Worm (Caenorhabditis elegans) whole organism, L4 larva: ENCODE data around the gene nonu-1.

Experiments
- Y105C5A.15 ChIP-seq: fragments of 200-800 bp; sonication (Bioruptor generic); IDR thresholded peaks from 2 replicates; pipeline ENCODE4 v1.3.6; 2022; ENCODE audit warnings: missing genetic modification characterization, missing compliant biosample characterization
- ZK337.2 ChIP-seq: fragments of 200-800 bp; sonication (Bioruptor generic); IDR thresholded peaks from 2 replicates; pipeline ENCODE4 v1.3.6; 2022; ENCODE audit warnings: missing genetic modification reagents, missing genetic modification characterization, missing compliant biosample characterization
- ZK546.5 ChIP-seq, 2 experiments: sonication (generic microtip); optimal IDR thresholded peaks; 2 replicates each; lab custom pipeline; 2017; ENCODE audit warnings: missing biosample characterization in 2 of 2, missing genetic modification characterization in 2 of 2
- ceh-28 ChIP-seq: fragments of 150-350 bp; optimal IDR thresholded peaks from 2 replicates; lab custom pipeline; 2014; ENCODE audit warnings: missing biosample characterization, missing genetic modification reagents, missing genetic modification characterization
- ceh-32 ChIP-seq: sonication (generic microtip); optimal IDR thresholded peaks from 2 replicates; lab custom pipeline; 2016; ENCODE audit warnings: mild to moderate bottlenecking, missing genetic modification characterization, missing compliant biosample characterization; ENCODE audit not compliant: poor library complexity
- ceh-82 ChIP-seq: sonication (generic microtip); optimal IDR thresholded peaks from 2 replicates; lab custom pipeline; 2017; ENCODE audit warnings: missing biosample characterization, missing genetic modification characterization
- cey-2 ChIP-seq: sonication (generic microtip); optimal IDR thresholded peaks from 3 replicates; lab custom pipeline; 2017; ENCODE audit warnings: missing genetic modification characterization, mild to moderate bottlenecking, missing compliant biosample characterization, antibody characterized with exemption, borderline replicate concordance; ENCODE audit not compliant: insufficient read depth
- daf-12 ChIP-seq: fragments of 150-350 bp; optimal IDR thresholded peaks from 2 replicates; lab custom pipeline; 2014; ENCODE audit warnings: missing biosample characterization, missing genetic modification reagents, missing genetic modification characterization
- daf-16 ChIP-seq, 3 experiments: sonication (generic microtip); optimal IDR thresholded peaks; 2 replicates each; lab custom pipeline; 2016 to 2017; ENCODE audit warnings: missing genetic modification characterization in 3 of 3, missing genetic modification reagents in 3 of 3, mild to moderate bottlenecking in 2 of 3, missing compliant biosample characterization in 2 of 3, missing biosample characterization in 1 of 3, moderate library complexity in 1 of 3
- dmd-8 ChIP-seq: fragments of 200-800 bp; sonication (Bioruptor generic); IDR thresholded peaks from 2 replicates; pipeline ENCODE4 v1.3.6; 2022; ENCODE audit warnings: missing genetic modification characterization, missing compliant biosample characterization
- dmd-9 ChIP-seq: fragments of 200-800 bp; sonication (Bioruptor generic); IDR thresholded peaks from 2 replicates; pipeline ENCODE4 v1.3.6; 2022; ENCODE audit warnings: missing genetic modification reagents, missing genetic modification characterization, missing compliant biosample characterization
- dve-1 ChIP-seq: sonication (generic microtip); optimal IDR thresholded peaks from 2 replicates; lab custom pipeline; 2017; ENCODE audit warnings: antibody characterized with exemption, mild to moderate bottlenecking, missing genetic modification characterization, missing compliant biosample characterization; ENCODE audit not compliant: insufficient read depth
- egl-43 ChIP-seq: fragments of 200-800 bp; sonication (Bioruptor generic); IDR thresholded peaks from 2 replicates; pipeline ENCODE4 v1.3.6; 2022; ENCODE audit warnings: missing genetic modification reagents, missing genetic modification characterization, missing compliant biosample characterization
- gei-8 ChIP-seq: fragments of 200-800 bp; sonication (Bioruptor generic); optimal IDR thresholded peaks from 2 replicates; lab custom pipeline; 2018; ENCODE audit warnings: mild to moderate bottlenecking, missing genetic modification characterization, missing compliant biosample characterization
- hif-1 ChIP-seq, 2 experiments: sonication (generic microtip); optimal IDR thresholded peaks; 2 replicates each; lab custom pipeline; 2016 to 2017; ENCODE audit warnings: missing compliant biosample characterization in 2 of 2, missing genetic modification characterization in 2 of 2, missing genetic modification reagents in 2 of 2, missing genotype in 2 of 2, mild to moderate bottlenecking in 1 of 2
- lin-1 ChIP-seq: fragments of 200-800 bp; sonication (Bioruptor generic); IDR thresholded peaks from 2 replicates; pipeline ENCODE4 v1.3.6; 2022; ENCODE audit warnings: missing genetic modification reagents, missing genetic modification characterization, missing compliant biosample characterization
- lin-29 ChIP-seq: fragments of 200-800 bp; sonication (Bioruptor generic); IDR thresholded peaks from 2 replicates; pipeline ENCODE4 v1.3.6; 2022; ENCODE audit warnings: missing genetic modification reagents, missing genetic modification characterization, missing compliant biosample characterization
- madf-9 ChIP-seq: fragments of 200-800 bp; sonication (Bioruptor generic); conservative IDR thresholded peaks from 2 replicates; pipeline ENCODE4 v1.3.6; 2022; ENCODE audit warnings: missing genetic modification reagents, missing genetic modification characterization, missing compliant biosample characterization
- mes-2 ChIP-seq: sonication (generic microtip); optimal IDR thresholded peaks from 2 replicates; lab custom pipeline; 2016; ENCODE audit warnings: missing genotype, mild to moderate bottlenecking, missing genetic modification characterization, missing compliant biosample characterization; ENCODE audit not compliant: poor library complexity, severe bottlenecking
- nhr-10 ChIP-seq: fragments of 150-350 bp; optimal IDR thresholded peaks from 2 replicates; lab custom pipeline; 2014; ENCODE audit warnings: missing biosample characterization, missing genetic modification characterization
- nhr-11 ChIP-seq: fragments of 150-350 bp; optimal IDR thresholded peaks from 2 replicates; lab custom pipeline; 2014; ENCODE audit warnings: missing biosample characterization, missing genetic modification characterization
- nhr-76 ChIP-seq: fragments of 150-350 bp; optimal IDR thresholded peaks from 2 replicates; lab custom pipeline; 2014; ENCODE audit warnings: missing biosample characterization, missing genetic modification characterization
- pha-4 ChIP-seq, 2 experiments: fragments of 150-350 bp in 1 of 2; fragments of 200-800 bp in 1 of 2; sonication (Bioruptor generic) in 1 of 2; IDR thresholded peaks in 1 of 2; optimal IDR thresholded peaks in 1 of 2; 2 replicates each; pipeline versions ENCODE4 v1.3.6 to Lab custom; 2014 to 2022; ENCODE audit warnings: missing genetic modification characterization in 2 of 2, missing genetic modification reagents in 2 of 2, missing biosample characterization in 1 of 2, missing compliant biosample characterization in 1 of 2
- php-3 ChIP-seq: fragments of 200-800 bp; sonication (Bioruptor generic); IDR thresholded peaks from 2 replicates; pipeline ENCODE4 v1.3.6; 2022; ENCODE audit warnings: missing genetic modification reagents, missing genetic modification characterization, missing compliant biosample characterization
- pqm-1 ChIP-seq: sonication (generic microtip); optimal IDR thresholded peaks from 2 replicates; lab custom pipeline; 2017; ENCODE audit warnings: missing biosample characterization, missing genetic modification characterization
- set-16 ChIP-seq: fragments of 200-800 bp; sonication (Bioruptor generic); IDR thresholded peaks from 2 replicates; pipeline ENCODE4 v1.3.6; 2022; ENCODE audit warnings: missing genetic modification reagents, missing genetic modification characterization, missing compliant biosample characterization
- snpc-4 ChIP-seq: fragments of 150-350 bp; optimal IDR thresholded peaks from 2 replicates; lab custom pipeline; 2014; ENCODE audit warnings: missing biosample characterization, missing genetic modification characterization
- spr-3 ChIP-seq: fragments of 200-800 bp; sonication (Bioruptor generic); optimal IDR thresholded peaks from 2 replicates; lab custom pipeline; 2018; ENCODE audit warnings: mild to moderate bottlenecking, missing genetic modification characterization, missing compliant biosample characterization
- unc-130 ChIP-seq: sonication (generic microtip); optimal IDR thresholded peaks from 2 replicates; lab custom pipeline; 2016; ENCODE audit warnings: missing genetic modification reagents, missing genetic modification characterization, missing compliant biosample characterization
- unc-39 ChIP-seq: sonication (generic microtip); optimal IDR thresholded peaks from 2 replicates; lab custom pipeline; 2017; ENCODE audit warnings: missing biosample characterization, missing genetic modification characterization
- zip-11 ChIP-seq: fragments of 200-800 bp; sonication (Bioruptor generic); IDR thresholded peaks from 2 replicates; pipeline ENCODE4 v1.3.6; 2022; ENCODE audit warnings: missing genetic modification characterization, missing compliant biosample characterization

The nonu-1 gene

DNA sequence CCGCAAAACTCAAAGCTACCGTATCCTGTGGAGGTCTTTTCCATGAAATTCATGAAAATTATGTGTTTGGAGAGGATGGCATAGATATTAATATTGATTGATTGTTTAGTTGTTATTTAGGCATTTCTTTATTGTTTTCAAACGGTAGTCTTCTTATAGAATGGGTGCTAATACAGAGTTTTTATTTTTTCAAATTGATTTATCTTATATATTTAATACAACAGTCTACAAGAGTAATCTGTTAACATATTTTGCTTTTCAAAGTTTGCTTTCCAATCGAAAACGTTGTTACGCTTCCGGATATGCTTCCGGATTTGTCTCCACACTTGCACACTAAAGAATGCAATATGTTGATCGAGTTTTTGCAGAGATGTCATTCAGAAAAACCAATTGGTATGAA, 17.1 kb upstream of the nonu-1 start, which contains the start of gene C35D10.17:
TSS of gene C35D10.17 (plus strand) at position 301 of the 400 bp plus-strand sequence.
- TF ChIP-seq lin-29 (GFP tag; lab: Robert Waterston, UW) (no peak), unc-39 (tag; lab: Kevin White, UChicago) (no peak), lin-1 (GFP tag; lab: Robert Waterston, UW) (no peak)

DNA sequence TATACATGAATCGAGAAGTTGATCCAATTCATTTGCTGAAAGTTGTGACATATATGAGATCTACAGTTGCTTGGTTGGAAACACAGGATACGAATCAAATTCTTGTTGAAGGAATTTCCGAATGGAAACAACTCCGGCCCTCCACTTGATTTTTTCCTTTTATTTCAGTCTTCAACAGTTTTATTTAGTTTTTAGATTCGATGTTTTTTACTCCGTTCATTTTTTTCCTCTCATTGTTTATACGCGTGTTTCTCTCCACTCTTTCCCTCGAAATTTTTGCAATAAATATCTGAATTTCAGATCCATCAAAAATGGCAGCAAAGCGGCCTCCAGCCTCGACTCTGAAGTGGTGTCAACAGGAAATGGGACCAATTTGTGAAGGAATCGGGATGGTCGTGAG, 13.4 kb upstream of the nonu-1 start, which contains the start of gene coq-8:
TSS of gene coq-8 (plus strand) at position 301 of the 400 bp plus-strand sequence.
- TF ChIP-seq Y105C5A.15 (no peak), madf-9 (GFP tag; lab: Robert Waterston, UW) (no peak), lin-1 (GFP tag; lab: Robert Waterston, UW) (no peak), set-16 (GFP tag; lab: Robert Waterston, UW) (no peak), ZK546.5 (tag; optimal IDR thresholded peaks at IDR 0.05; lab: Kevin White, UChicago) (no peak), pqm-1 (tag; lab: Kevin White, UChicago) (no peak), zip-11 (GFP tag; lab: Robert Waterston, UW) (no peak), gei-8 (GFP tag; lab: Kevin White, UChicago) (no peak), ceh-82 (no peak)

DNA sequence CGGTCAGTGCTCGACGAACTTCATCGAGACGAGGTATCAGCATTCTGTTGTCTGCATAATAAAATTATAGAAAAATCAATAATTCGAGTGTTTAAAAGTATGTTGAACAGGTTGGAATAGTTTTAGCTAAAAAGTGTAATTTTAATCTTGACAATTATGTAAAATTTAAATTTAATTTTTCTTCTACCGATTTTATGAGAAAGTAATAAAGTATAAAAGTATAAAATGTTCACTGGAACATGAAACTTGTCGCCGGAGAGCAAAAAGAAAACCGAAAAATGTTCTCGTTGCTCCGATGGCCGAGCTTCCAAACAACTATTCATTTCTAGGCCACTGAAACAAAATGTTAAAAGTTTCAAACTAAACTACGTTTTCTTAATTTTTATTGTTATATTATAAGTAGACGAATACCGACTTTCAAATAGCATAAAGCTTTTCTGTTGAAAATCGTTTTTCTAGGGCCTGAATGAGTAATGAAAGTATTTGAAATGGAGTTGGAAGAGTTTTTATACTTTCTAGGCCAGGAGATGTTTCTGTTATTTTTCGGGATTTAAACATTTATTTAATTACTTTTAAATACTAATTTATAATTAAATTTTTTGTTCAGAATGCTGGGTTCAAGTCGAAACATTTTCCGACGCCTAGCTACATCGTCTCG, 12.2 kb upstream of the nonu-1 start, which contains the start of the genes C35D10.10 and C35D10.5:
TSS of gene C35D10.10 (minus strand) at position 51 of the 658 bp plus-strand sequence.
TSS of gene C35D10.5 (plus strand) at position 608 of the 658 bp plus-strand sequence.
- TF ChIP-seq cey-2 (tag; lab: Kevin White, UChicago): no peak
- TF ChIP-seq daf-16 (GFP tag; optimal IDR thresholded peaks at IDR 0.05; lab: Kevin White, UChicago): no peak
- TF ChIP-seq daf-16 (tag; optimal IDR thresholded peaks at IDR 0.05; lab: Kevin White, UChicago): no peak
- peak in 1 of 2 experiments; percentile 50 for TF ChIP-seq hif-1 (tag; optimal IDR thresholded peaks at IDR 0.05; lab: Kevin White, UChicago)
- TF ChIP-seq dmd-9 (GFP tag; lab: Robert Waterston, UW): no peak
- TF ChIP-seq dmd-8 (GFP tag; lab: Robert Waterston, UW): no peak
- TF ChIP-seq spr-3 (GFP tag; lab: Kevin White, UChicago): no peak
- no peak for TF ChIP-seq ceh-32 (tag; lab: Kevin White, UChicago)
- TF ChIP-seq mes-2: peak; percentile 55
- TF ChIP-seq dve-1: no peak
- no peak for TF ChIP-seq nhr-76
- no peak for TF ChIP-seq lin-1 (GFP tag; lab: Robert Waterston, UW)
- peak; percentile 50 for TF ChIP-seq unc-130 (GFP tag; lab: Kevin White, UChicago)

DNA sequence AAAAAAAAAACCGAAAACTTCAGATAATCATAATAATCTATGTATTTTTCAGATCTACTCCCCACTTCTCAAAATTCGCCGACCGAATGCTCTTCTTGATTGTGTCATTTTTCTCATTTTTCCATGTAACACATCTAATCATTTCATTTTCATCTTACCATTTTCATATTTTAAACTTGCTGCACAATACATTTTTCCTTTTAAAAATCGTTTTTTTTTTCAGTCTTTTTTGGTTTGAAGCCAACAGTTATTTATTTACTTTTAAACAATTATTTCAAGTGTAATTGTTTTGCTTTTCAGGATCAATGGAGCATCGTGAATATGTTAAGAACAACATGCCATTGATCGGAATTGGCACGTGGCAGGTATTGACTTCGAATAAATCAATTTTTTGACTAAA, 9.3 kb upstream of the nonu-1 start, which contains the start of gene C35D10.6:
TSS of gene C35D10.6 (plus strand) at position 301 of the 400 bp plus-strand sequence.
- TF ChIP-seq nhr-10 (tag; lab: Kevin White, UChicago) (no peak), pha-4 (GFP tag; IDR thresholded peaks at IDR 0.05; lab: Robert Waterston, UW) (no peak), pha-4 (tag; optimal IDR thresholded peaks at IDR 0.05; lab: Kevin White, UChicago) (no peak), cey-2 (tag; lab: Kevin White, UChicago) (no peak), php-3 (GFP tag; lab: Robert Waterston, UW) (no peak), daf-12 (tag; lab: Kevin White, UChicago) (no peak), egl-43 (GFP tag; lab: Robert Waterston, UW) (no peak), ceh-28 (no peak), nhr-11 (tag; lab: Kevin White, UChicago) (no peak), ZK337.2 (GFP tag; lab: Robert Waterston, UW) (no peak), snpc-4 (tag; lab: Kevin White, UChicago) (no peak)
